Worm (Caenorhabditis elegans): ENCODE measurements around the gene eri-12.
A peak's percentile ranks its signal among the peaks of the same experiment; 100 is the strongest.

eri-12 gene

ce11 chrIV:12120536-12120935 is 36.1 kb upstream of the eri-12 start:
- TF ChIP-seq nfya-1 (tag; optimal IDR thresholded peaks at IDR 0.05; ENCODE audit: insufficient read depth) (peak; percentile 97), ZK546.5 (tag; optimal IDR thresholded peaks at IDR 0.05) (no peak), lin-15B (tag; optimal IDR thresholded peaks at IDR 0.05) (no peak), daf-12 (tag; optimal IDR thresholded peaks at IDR 0.05) (no peak), nhr-76 (tag; optimal IDR thresholded peaks at IDR 0.05) (no peak), ceh-82 (tag; optimal IDR thresholded peaks at IDR 0.05) (no peak), eor-1 (tag; optimal IDR thresholded peaks at IDR 0.05) (no peak)

ce11 chrIV:12121076-12121475 is 35.6 kb upstream of the eri-12 start, which contains the start of the genes ddb-1 and M18.6:
Gene ddb-1 (minus strand): TSS chrIV:12121165.
Gene M18.6 (plus strand): TSS chrIV:12121310.
- TF ChIP-seq mml-1 (tag; optimal IDR thresholded peaks at IDR 0.05) (no peak), elt-1 (tag; optimal IDR thresholded peaks at IDR 0.05) (no peak), sea-2 (GFP tag; optimal IDR thresholded peaks at IDR 0.05) (no peak), pha-4 (tag; optimal IDR thresholded peaks at IDR 0.05) (peak; percentile 81), lin-39 (tag; optimal IDR thresholded peaks at IDR 0.05) (peak; percentile 30), ama-1 (optimal IDR thresholded peaks at IDR 0.05) (no peak), jun-1 (tag; optimal IDR thresholded peaks at IDR 0.05) (no peak), nhr-23 (tag; optimal IDR thresholded peaks at IDR 0.05) (no peak), ceh-9 (tag; optimal IDR thresholded peaks at IDR 0.05) (no peak), fos-1 (tag; optimal IDR thresholded peaks at IDR 0.05) (no peak), mdl-1 (tag; optimal IDR thresholded peaks at IDR 0.05) (no peak), lsy-12 (tag; optimal IDR thresholded peaks at IDR 0.05) (no peak), nhr-25 (tag; optimal IDR thresholded peaks at IDR 0.05) (peak; percentile 8), nhr-77 (tag; optimal IDR thresholded peaks at IDR 0.05) (no peak), lin-15B (tag; optimal IDR thresholded peaks at IDR 0.05) (peak; percentile 68), ztf-4 (tag; optimal IDR thresholded peaks at IDR 0.05) (no peak), skn-1 (tag; optimal IDR thresholded peaks at IDR 0.05) (no peak), elt-3 (tag; optimal IDR thresholded peaks at IDR 0.05) (no peak), hmg-11 (tag; optimal IDR thresholded peaks at IDR 0.05) (no peak), pqm-1 (tag; optimal IDR thresholded peaks at IDR 0.05) (no peak), elt-2 (tag; optimal IDR thresholded peaks at IDR 0.05) (peak; percentile 2), zag-1 (tag; optimal IDR thresholded peaks at IDR 0.05) (no peak), unc-39 (tag; optimal IDR thresholded peaks at IDR 0.05) (no peak), ZK546.5 (tag; optimal IDR thresholded peaks at IDR 0.05) (no peak), nhr-28 (tag; optimal IDR thresholded peaks at IDR 0.05) (no peak), snpc-4 (tag; optimal IDR thresholded peaks at IDR 0.05) (peak; percentile 7), nfya-1 (tag; optimal IDR thresholded peaks at IDR 0.05; ENCODE audit: insufficient read depth) (peak; percentile 66), egl-5 (tag; optimal IDR thresholded peaks at IDR 0.05) (no peak), ztf-11 (tag; optimal IDR thresholded peaks at IDR 0.05) (no peak), egl-27 (tag; optimal IDR thresholded peaks at IDR 0.05) (no peak), daf-12 (tag; optimal IDR thresholded peaks at IDR 0.05) (no peak), R02D3.7 (tag; optimal IDR thresholded peaks at IDR 0.05) (no peak)

- TF ChIP-seq skn-1 (tag; optimal IDR thresholded peaks at IDR 0.05) (no peak), ceh-9 (tag; optimal IDR thresholded peaks at IDR 0.05) (no peak), elt-1 (tag; optimal IDR thresholded peaks at IDR 0.05) (no peak), unc-39 (tag; optimal IDR thresholded peaks at IDR 0.05) (no peak), hmg-11 (tag; optimal IDR thresholded peaks at IDR 0.05) (peak; percentile 34), nhr-76 (tag; optimal IDR thresholded peaks at IDR 0.05) (no peak), nhr-11 (tag; optimal IDR thresholded peaks at IDR 0.05) (no peak), ZK546.5 (tag; optimal IDR thresholded peaks at IDR 0.05) (no peak), egl-5 (tag; optimal IDR thresholded peaks at IDR 0.05) (no peak), nfya-1 (tag; optimal IDR thresholded peaks at IDR 0.05; ENCODE audit: insufficient read depth) (peak; percentile 63), aly-2 (tag; optimal IDR thresholded peaks at IDR 0.05) (no peak), ztf-4 (tag; optimal IDR thresholded peaks at IDR 0.05) (no peak), lin-15B (tag; optimal IDR thresholded peaks at IDR 0.05) (peak; percentile 13), ama-1 (optimal IDR thresholded peaks at IDR 0.05) (peak; percentile 15), tbx-2 (tag; optimal IDR thresholded peaks at IDR 0.05) (no peak), nhr-28 (tag; optimal IDR thresholded peaks at IDR 0.05) (no peak), fkh-10 (GFP tag; optimal IDR thresholded peaks at IDR 0.05) (no peak), lsy-12 (tag; optimal IDR thresholded peaks at IDR 0.05) (no peak), sea-2 (GFP tag; optimal IDR thresholded peaks at IDR 0.05) (no peak), pha-4 (tag; optimal IDR thresholded peaks at IDR 0.05) (peak; percentile 59), elt-2 (tag; optimal IDR thresholded peaks at IDR 0.05) (peak; percentile 4), lin-39 (tag; optimal IDR thresholded peaks at IDR 0.05) (peak; percentile 9), daf-12 (tag; optimal IDR thresholded peaks at IDR 0.05) (no peak), ceh-82 (tag; optimal IDR thresholded peaks at IDR 0.05) (no peak), mdl-1 (tag; optimal IDR thresholded peaks at IDR 0.05) (no peak), nhr-67 (tag; optimal IDR thresholded peaks at IDR 0.05) (no peak), R02D3.7 (tag; optimal IDR thresholded peaks at IDR 0.05) (no peak), nhr-23 (tag; optimal IDR thresholded peaks at IDR 0.05) (no peak), egl-27 (tag; optimal IDR thresholded peaks at IDR 0.05) (no peak), nhr-43 (tag; optimal IDR thresholded peaks at IDR 0.05; ENCODE audit: poor library complexity, severe bottlenecking) (no peak), nhr-12 (tag; optimal IDR thresholded peaks at IDR 0.05) (no peak), nhr-25 (tag; optimal IDR thresholded peaks at IDR 0.05) (no peak), mml-1 (tag; optimal IDR thresholded peaks at IDR 0.05) (no peak), snpc-4 (tag; optimal IDR thresholded peaks at IDR 0.05) (no peak), ceh-28 (tag; optimal IDR thresholded peaks at IDR 0.05) (no peak), nhr-77 (tag; optimal IDR thresholded peaks at IDR 0.05) (no peak), nhr-237 (tag; optimal IDR thresholded peaks at IDR 0.05) (no peak), ztf-11 (tag; optimal IDR thresholded peaks at IDR 0.05) (no peak), pqm-1 (tag; optimal IDR thresholded peaks at IDR 0.05) (no peak)
These were observed 33.6 kb upstream of the eri-12 start, which contains the start of gene aly-3 for ce11 chrIV:12122874-12123664. Gene aly-3 (plus strand): TSS chrIV:12123282.

Measured in whole organism, L3 larva.